Worm (Caenorhabditis elegans): Measurements from ENCODE around the gene fbxa-31.
A peak's percentile ranks its signal among the peaks of the same experiment; 100 is the strongest.

Gene fbxa-31

ce11 chrIII:1308887-1309286 lies 37.7 kb upstream of the fbxa-31 start, which contains the start of gene Y82E9BL.12:
Gene Y82E9BL.12 (plus strand): TSS chrIII:1309187.
- no peak for TF ChIP-seq F57C9.4 (tag; optimal IDR thresholded peaks at IDR 0.05)
- TF ChIP-seq ceh-91 (GFP tag; IDR thresholded peaks at IDR 0.05): no peak
- TF ChIP-seq B0035.1 (tag; optimal IDR thresholded peaks at IDR 0.05): no peak
- TF ChIP-seq nfya-2 (GFP tag; IDR thresholded peaks at IDR 0.05): no peak
- TF ChIP-seq unc-130 (GFP tag; optimal IDR thresholded peaks at IDR 0.05): no peak
- no peak for TF ChIP-seq Y95B8A.8 (GFP tag; IDR thresholded peaks at IDR 0.05)

- TF ChIP-seq nhr-80 (tag; optimal IDR thresholded peaks at IDR 0.05) (peak; percentile 36), cebp-1 (GFP tag; IDR thresholded peaks at IDR 0.05) (peak; percentile 91), cebp-1 (tag; optimal IDR thresholded peaks at IDR 0.05) (peak; percentile 93), lin-26 (GFP tag; IDR thresholded peaks at IDR 0.05) (no peak), zim-3 (tag; optimal IDR thresholded peaks at IDR 0.05) (no peak)
Measured at ce11 chrIII:1308209-1308608, 37.0 kb upstream of the fbxa-31 start, which contains the start of gene fbxa-79. Gene fbxa-79 (minus strand): TSS chrIII:1308294.

- TF ChIP-seq F22D6.2 (tag; optimal IDR thresholded peaks at IDR 0.05) (no peak), hmg-1.2 (GFP tag; IDR thresholded peaks at IDR 0.05) (peak; percentile 84)
Measured at ce11 chrIII:1307333-1307732, 36.1 kb upstream of the fbxa-31 start.

ce11 chrIII:1303414-1303813 lies 32.2 kb upstream of the fbxa-31 start, which contains the start of gene fbxa-75:
Gene fbxa-75 (plus strand): TSS chrIII:1303714.
- TF ChIP-seq B0019.2 (GFP tag; conservative IDR thresholded peaks at IDR 0.05): no peak

ce11 chrIII:1297604-1298003 lies 26.4 kb upstream of the fbxa-31 start, which contains the start of gene fbxa-28:
Gene fbxa-28 (plus strand): TSS chrIII:1297904.
- TF ChIP-seq ccch-3 (GFP tag; optimal IDR thresholded peaks at IDR 0.05) (no peak), bed-2 (GFP tag; IDR thresholded peaks at IDR 0.05) (no peak), F23B12.7 (tag; optimal IDR thresholded peaks at IDR 0.05; ENCODE audit: insufficient read depth) (no peak), lin-40 (tag; optimal IDR thresholded peaks at IDR 0.05) (no peak), sea-2 (GFP tag; IDR thresholded peaks at IDR 0.05) (no peak), madf-8 (GFP tag; conservative IDR thresholded peaks at IDR 0.05) (no peak), unc-62 (GFP tag; optimal IDR thresholded peaks at IDR 0.05) (no peak), lsl-1 (GFP tag; optimal IDR thresholded peaks at IDR 0.05) (no peak), mel-28 (tag; optimal IDR thresholded peaks at IDR 0.05; ENCODE audit: borderline replicate concordance) (no peak), ztf-26 (tag; optimal IDR thresholded peaks at IDR 0.05) (no peak), xnd-1 (tag; optimal IDR thresholded peaks at IDR 0.05) (no peak), F55B11.4 (tag; optimal IDR thresholded peaks at IDR 0.05; ENCODE audit: borderline replicate concordance, insufficient read depth) (no peak), unc-130 (GFP tag; optimal IDR thresholded peaks at IDR 0.05) (no peak), ama-1 (optimal IDR thresholded peaks at IDR 0.05) (no peak), ama-1 (GFP tag; optimal IDR thresholded peaks at IDR 0.05) (no peak), atf-7 (tag; optimal IDR thresholded peaks at IDR 0.05) (no peak), athp-1 (tag; optimal IDR thresholded peaks at IDR 0.05) (no peak), B0261.1 (tag; optimal IDR thresholded peaks at IDR 0.05) (no peak), lag-1 (GFP tag; IDR thresholded peaks at IDR 0.05) (no peak)

Data from whole organism, young adult.